Worm (Caenorhabditis elegans): ENCODE data around the gene T02C12.5.

The T02C12.5 gene

ce11 chrIII:4005446-4006192 lies 22.3 kb downstream of the T02C12.5 start, which contains the start of gene pxd-1:
Gene pxd-1, plus strand, starts transcription at chrIII:4006142.
- TF ChIP-seq elt-3 (tag; optimal IDR thresholded peaks at IDR 0.05) (no peak), ceh-39 (tag; optimal IDR thresholded peaks at IDR 0.05) (no peak), elt-1 (tag; optimal IDR thresholded peaks at IDR 0.05; ENCODE audit: borderline replicate concordance, insufficient read depth) (no peak), hlh-1 (tag; optimal IDR thresholded peaks at IDR 0.05) (no peak), mab-5 (tag; optimal IDR thresholded peaks at IDR 0.05) (peak; percentile 12), ces-1 (GFP tag; optimal IDR thresholded peaks at IDR 0.05) (peak; percentile 82), unc-62 (GFP tag; optimal IDR thresholded peaks at IDR 0.05) (peak; percentile 77), ceh-43 (GFP tag; optimal IDR thresholded peaks at IDR 0.05) (peak; percentile 25), mls-2 (tag; optimal IDR thresholded peaks at IDR 0.05) (peak; percentile 55), unc-39 (tag; optimal IDR thresholded peaks at IDR 0.05) (peak; percentile 52)

- peak; percentile 63 for TF ChIP-seq ces-1 (GFP tag; optimal IDR thresholded peaks at IDR 0.05)
- peak; percentile 26 for TF ChIP-seq hlh-1 (tag; optimal IDR thresholded peaks at IDR 0.05)
- no peak for TF ChIP-seq ceh-83 (GFP tag; optimal IDR thresholded peaks at IDR 0.05)
- peak; percentile 24 for TF ChIP-seq mls-2 (tag; optimal IDR thresholded peaks at IDR 0.05)
- peak; percentile 40 for TF ChIP-seq nhr-237 (tag; optimal IDR thresholded peaks at IDR 0.05)
- TF ChIP-seq lin-13 (tag; optimal IDR thresholded peaks at IDR 0.05): peak; percentile 89
- peak; percentile 59 for TF ChIP-seq M03D4.4 (tag; optimal IDR thresholded peaks at IDR 0.05)
- peak; percentile 84 for TF ChIP-seq lsy-2 (tag; optimal IDR thresholded peaks at IDR 0.05)
- TF ChIP-seq elt-1 (tag; optimal IDR thresholded peaks at IDR 0.05; ENCODE audit: borderline replicate concordance, insufficient read depth): no peak
- peak; percentile 58 for TF ChIP-seq sptf-1 (tag; optimal IDR thresholded peaks at IDR 0.05)
- peak; percentile 75 for TF ChIP-seq ceh-39 (tag; optimal IDR thresholded peaks at IDR 0.05)
- peak; percentile 88 for TF ChIP-seq mep-1 (tag; optimal IDR thresholded peaks at IDR 0.05)
- peak; percentile 83 for TF ChIP-seq pha-4 (tag; optimal IDR thresholded peaks at IDR 0.05)
- TF ChIP-seq cnd-1 (tag; optimal IDR thresholded peaks at IDR 0.05): no peak
Observed at ce11 chrIII:4004064-4004580, 23.8 kb downstream of the T02C12.5 start, which contains the start of gene tif-1A. Gene tif-1A, minus strand, starts transcription at chrIII:4004114.

DNA sequence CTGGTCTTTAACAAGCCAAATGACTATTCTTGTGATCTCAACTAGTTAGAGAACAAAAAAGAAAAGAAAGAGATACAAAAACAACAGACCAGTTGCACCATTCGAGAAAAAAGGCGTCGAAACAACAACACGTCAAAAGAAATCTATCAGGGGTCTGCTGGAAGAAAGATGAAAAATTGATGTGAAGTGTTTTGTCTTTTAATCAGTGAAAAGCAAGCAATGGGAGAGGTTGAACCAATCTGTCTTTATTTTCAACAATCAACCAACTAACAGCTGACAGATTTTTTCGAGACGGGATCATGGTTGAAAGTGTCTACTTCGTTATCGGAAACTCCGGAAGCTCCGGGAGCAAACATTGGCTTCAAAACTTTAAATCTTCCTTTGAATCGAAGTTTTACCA lies 33.5 kb downstream of the T02C12.5 start:
- TF ChIP-seq tbx-8 (GFP tag; optimal IDR thresholded peaks at IDR 0.05) (no peak), flh-1 (GFP tag; optimal IDR thresholded peaks at IDR 0.05) (no peak), unc-62 (GFP tag; optimal IDR thresholded peaks at IDR 0.05) (peak; percentile 4)

ce11 chrIII:3992089-3992488 lies 35.9 kb downstream of the T02C12.5 start, which contains the start of gene glb-11:
Gene glb-11, minus strand, starts transcription at chrIII:3992189.
- no peak for TF ChIP-seq ztf-11 (tag; optimal IDR thresholded peaks at IDR 0.05)
- TF ChIP-seq unc-62 (GFP tag; optimal IDR thresholded peaks at IDR 0.05): no peak
- TF ChIP-seq elt-3 (tag; optimal IDR thresholded peaks at IDR 0.05): no peak
- TF ChIP-seq snpc-4 (tag; optimal IDR thresholded peaks at IDR 0.05): no peak
- no peak for TF ChIP-seq nhr-237 (tag; optimal IDR thresholded peaks at IDR 0.05)
- no peak for TF ChIP-seq blmp-1 (tag; optimal IDR thresholded peaks at IDR 0.05)
- no peak for TF ChIP-seq unc-120 (tag; optimal IDR thresholded peaks at IDR 0.05; ENCODE audit: poor library complexity, severe bottlenecking)
- TF ChIP-seq nhr-28 (tag; optimal IDR thresholded peaks at IDR 0.05): no peak
- TF ChIP-seq bed-3 (GFP tag; optimal IDR thresholded peaks at IDR 0.05): no peak
- no peak for TF ChIP-seq mep-1 (tag; optimal IDR thresholded peaks at IDR 0.05)
- no peak for TF ChIP-seq nhr-76 (tag; optimal IDR thresholded peaks at IDR 0.05)

- TF ChIP-seq drap-1 (GFP tag; optimal IDR thresholded peaks at IDR 0.05): no peak
- peak; percentile 75 for TF ChIP-seq hlh-1 (tag; optimal IDR thresholded peaks at IDR 0.05)
- TF ChIP-seq unc-62 (GFP tag; optimal IDR thresholded peaks at IDR 0.05): peak; percentile 2
Observed at ce11 chrIII:3991362-3991761, 36.6 kb downstream of the T02C12.5 start.

ce11 chrIII:3987759-3988158 lies 40.2 kb downstream of the T02C12.5 start, which contains the start of gene C36E8.6:
Gene C36E8.6, plus strand, starts transcription at chrIII:3988059.
- no peak for TF ChIP-seq lin-13 (tag; optimal IDR thresholded peaks at IDR 0.05)
- no peak for TF ChIP-seq nhr-2 (tag; optimal IDR thresholded peaks at IDR 0.05)
- TF ChIP-seq tbx-8 (GFP tag; optimal IDR thresholded peaks at IDR 0.05): no peak
- no peak for TF ChIP-seq mls-2 (tag; optimal IDR thresholded peaks at IDR 0.05)
- no peak for TF ChIP-seq flh-1 (GFP tag; optimal IDR thresholded peaks at IDR 0.05)
- TF ChIP-seq ztf-11 (tag; optimal IDR thresholded peaks at IDR 0.05): no peak
- no peak for TF ChIP-seq elt-3 (tag; optimal IDR thresholded peaks at IDR 0.05)
- TF ChIP-seq pha-4 (tag; optimal IDR thresholded peaks at IDR 0.05): no peak
- TF ChIP-seq snpc-4 (tag; optimal IDR thresholded peaks at IDR 0.05): no peak
- no peak for TF ChIP-seq sptf-1 (tag; optimal IDR thresholded peaks at IDR 0.05)
- TF ChIP-seq ceh-83 (GFP tag; optimal IDR thresholded peaks at IDR 0.05): no peak
- no peak for TF ChIP-seq blmp-1 (tag; optimal IDR thresholded peaks at IDR 0.05)
- TF ChIP-seq nhr-28 (tag; optimal IDR thresholded peaks at IDR 0.05): no peak
- TF ChIP-seq nhr-237 (tag; optimal IDR thresholded peaks at IDR 0.05): no peak
- no peak for TF ChIP-seq elt-1 (tag; optimal IDR thresholded peaks at IDR 0.05; ENCODE audit: borderline replicate concordance, insufficient read depth)
- no peak for TF ChIP-seq mep-1 (tag; optimal IDR thresholded peaks at IDR 0.05)
- no peak for TF ChIP-seq ceh-39 (tag; optimal IDR thresholded peaks at IDR 0.05)
- TF ChIP-seq unc-39 (tag; optimal IDR thresholded peaks at IDR 0.05): no peak
- no peak for TF ChIP-seq unc-62 (GFP tag; optimal IDR thresholded peaks at IDR 0.05)
